Fruit fly (Drosophila melanogaster) whole organism, pupa: Measurements from ENCODE around the gene vib.

ENCODE experiments used
- CG12605 ChIP-seq: fragments of 200-800 bp; sonication (Bioruptor generic); IDR thresholded peaks from 2 replicates; pipeline ENCODE4 v1.3.6; 2022; ENCODE audit warnings: missing biosample characterization, missing genetic modification characterization
- CG32121 ChIP-seq: fragments of 200-800 bp; sonication (Bioruptor generic); IDR thresholded peaks from 2 replicates; pipeline ENCODE4 v1.3.6; 2022; ENCODE audit warnings: missing biosample characterization, missing genetic modification characterization
- CG34367 ChIP-seq: fragments of 200-800 bp; sonication (Bioruptor generic); optimal IDR thresholded peaks from 2 replicates; lab custom pipeline; 2018; ENCODE audit warnings: missing biosample characterization, mild to moderate bottlenecking, missing genetic modification characterization
- CG4496 ChIP-seq: fragments of 200-800 bp; sonication (Bioruptor generic); IDR thresholded peaks from 3 replicates; pipeline ENCODE4 v1.3.6; 2022; ENCODE audit warnings: missing biosample characterization, missing genetic modification characterization
- CG9948 ChIP-seq: fragments of 200-800 bp; sonication (Bioruptor generic); optimal IDR thresholded peaks from 2 replicates; lab custom pipeline; 2018; ENCODE audit warnings: missing biosample characterization, mild to moderate bottlenecking, missing genetic modification characterization, moderate library complexity
- D1 ChIP-seq: fragments of 200-800 bp; sonication (Bioruptor generic); optimal IDR thresholded peaks from 2 replicates; lab custom pipeline; 2018; ENCODE audit warnings: missing biosample characterization, mild to moderate bottlenecking, missing genetic modification characterization, moderate library complexity
- EcR ChIP-seq: fragments of 200-800 bp; sonication (Bioruptor generic); optimal IDR thresholded peaks from 3 replicates; lab custom pipeline; 2019; ENCODE audit warnings: missing biosample characterization, missing genetic modification characterization, mild to moderate bottlenecking, moderate library complexity, missing genetic modification reagents
- Ets98B ChIP-seq: fragments of 200-800 bp; sonication (Bioruptor generic); IDR thresholded peaks from 2 replicates; pipeline ENCODE4 v1.3.6; 2022; ENCODE audit warnings: missing biosample characterization, missing genetic modification characterization
- Snoo ChIP-seq: fragments of 200-800 bp; sonication (Bioruptor generic); optimal IDR thresholded peaks from 3 replicates; lab custom pipeline; 2017; ENCODE audit warnings: missing biosample characterization, mild to moderate bottlenecking, missing genetic modification characterization, inconsistent platforms
- gl ChIP-seq: fragments of 200-800 bp; sonication (Bioruptor generic); optimal IDR thresholded peaks from 2 replicates; lab custom pipeline; 2018; ENCODE audit warnings: missing biosample characterization, mild to moderate bottlenecking, missing genetic modification characterization

dm6 chr3R:19256477-19256876 lies 30.0 kb upstream of the vib start, which contains the start of gene CG14280:
- TF ChIP-seq gl (tag; lab: Kevin White, UChicago) = no peak
- TF ChIP-seq CG4496 (GFP tag; lab: Robert Waterston, UW) = no peak
- TF ChIP-seq CG32121 (GFP tag; lab: Robert Waterston, UW) = no peak
- TF ChIP-seq CG12605 (GFP tag; lab: Robert Waterston, UW) = no peak
- no peak for TF ChIP-seq Snoo (tag; lab: Kevin White, UChicago)
- TF ChIP-seq Ets98B (GFP tag; lab: Robert Waterston, UW) = no peak
- no peak for TF ChIP-seq CG9948
- TF ChIP-seq EcR = no peak
- TF ChIP-seq D1 = no peak
- TF ChIP-seq CG34367 = no peak
